Fruit fly (Drosophila melanogaster) whole organism, embryonic: ENCODE measurements around the gene Cyp4d20.
A peak's percentile ranks its signal among the peaks of the same experiment; 100 is the strongest.

Experiments
- Aef1 ChIP-seq: fragments of 200-800 bp; sonication (Bioruptor generic); IDR thresholded peaks from 3 replicates; pipeline ENCODE4 v1.3.6; 2022; ENCODE audit warnings: missing biosample characterization, missing genetic modification characterization
- Asciz ChIP-seq: fragments of 200-800 bp; sonication (Bioruptor generic); optimal IDR thresholded peaks from 2 replicates; lab custom pipeline; 2017; ENCODE audit warnings: missing biosample characterization, mild to moderate bottlenecking, missing genetic modification characterization, missing genetic modification reagents
- CG10366 ChIP-seq: fragments of 200-800 bp; sonication (Bioruptor generic); IDR thresholded peaks from 2 replicates; pipeline ENCODE4 v1.3.6; 2022; ENCODE audit warnings: missing biosample characterization, missing genetic modification characterization
- CG10431 ChIP-seq: fragments of 200-800 bp; sonication (Bioruptor generic); optimal IDR thresholded peaks from 3 replicates; lab custom pipeline; 2018; ENCODE audit warnings: missing biosample characterization, mild to moderate bottlenecking, missing genetic modification characterization
- CG11085 ChIP-seq: fragments of 200-800 bp; sonication (Bioruptor generic); IDR thresholded peaks from 2 replicates; pipeline ENCODE4 v1.3.6; 2022; ENCODE audit warnings: missing biosample characterization, missing genetic modification characterization
- CG11247 ChIP-seq: fragments of 200-800 bp; sonication (Bioruptor generic); IDR thresholded peaks from 2 replicates; pipeline ENCODE4 v1.3.6; 2022; ENCODE audit warnings: missing biosample characterization, missing genetic modification characterization
- CG13287 ChIP-seq: fragments of 200-800 bp; sonication (Bioruptor generic); IDR thresholded peaks from 2 replicates; pipeline ENCODE4 v1.3.6; 2022; ENCODE audit warnings: missing biosample characterization, missing genetic modification characterization; ENCODE audit not compliant: partially characterized antibody
- CG14441 ChIP-seq: fragments of 200-800 bp; sonication (Bioruptor generic); IDR thresholded peaks from 2 replicates; pipeline ENCODE4 v1.3.6; 2022; ENCODE audit warnings: missing biosample characterization, missing genetic modification characterization
- CG14667 ChIP-seq: fragments of 200-800 bp; sonication (Bioruptor generic); IDR thresholded peaks from 2 replicates; pipeline ENCODE4 v1.3.6; 2022; ENCODE audit warnings: missing biosample characterization, missing genetic modification characterization
- CG14965 ChIP-seq: fragments of 200-800 bp; sonication (Bioruptor generic); optimal IDR thresholded peaks from 2 replicates; lab custom pipeline; 2016; ENCODE audit warnings: missing biosample characterization, missing genetic modification characterization, borderline replicate concordance
- CG2120 ChIP-seq: fragments of 200-800 bp; sonication (Bioruptor generic); optimal IDR thresholded peaks from 3 replicates; lab custom pipeline; 2016; ENCODE audit warnings: missing biosample characterization, missing genetic modification characterization
- CG2712 ChIP-seq: fragments of 200-800 bp; optimal IDR thresholded peaks from 3 replicates; lab custom pipeline; 2019; ENCODE audit warnings: missing biosample characterization, mild to moderate bottlenecking, missing genetic modification characterization, moderate library complexity
- CG31441 ChIP-seq: fragments of 200-800 bp; sonication (Bioruptor generic); IDR thresholded peaks from 2 replicates; pipeline ENCODE4 v1.3.6; 2022; ENCODE audit warnings: missing biosample characterization, missing genetic modification characterization
- CG3726 ChIP-seq: fragments of 200-800 bp; sonication (Bioruptor generic); IDR thresholded peaks from 3 replicates; pipeline ENCODE4, ENCODE4 v1.3.6; 2022; ENCODE audit warnings: missing biosample characterization, missing genetic modification characterization
- CG3995 ChIP-seq: fragments of 200-800 bp; sonication (Bioruptor generic); optimal IDR thresholded peaks from 3 replicates; lab custom pipeline; 2016; ENCODE audit warnings: missing biosample characterization, missing genetic modification characterization
- CG4282 ChIP-seq: fragments of 200-800 bp; sonication (Bioruptor generic); optimal IDR thresholded peaks from 2 replicates; lab custom pipeline; 2016; ENCODE audit warnings: missing biosample characterization, missing genetic modification characterization
- CG6272 ChIP-seq: fragments of 200-800 bp; sonication (Bioruptor generic); IDR thresholded peaks from 2 replicates; pipeline ENCODE4 v1.3.6; 2022; ENCODE audit warnings: missing biosample characterization, missing genetic modification characterization
- CG6654 ChIP-seq: fragments of 200-800 bp; sonication (Bioruptor generic); optimal IDR thresholded peaks from 2 replicates; lab custom pipeline; 2017; ENCODE audit warnings: missing biosample characterization, mild to moderate bottlenecking, missing genetic modification characterization
- Dip2 ChIP-seq: fragments of 200-800 bp; sonication (Bioruptor generic); IDR thresholded peaks from 2 replicates; pipeline ENCODE4 v1.3.6; 2022; ENCODE audit warnings: missing biosample characterization, missing genetic modification characterization
- Dip3 ChIP-seq: fragments of 200-800 bp; sonication (Bioruptor generic); optimal IDR thresholded peaks from 3 replicates; lab custom pipeline; 2016; ENCODE audit warnings: missing biosample characterization, missing genetic modification characterization
- Dll ChIP-seq: fragments of 200-800 bp; sonication (Bioruptor generic); IDR thresholded peaks from 4 replicates; pipeline ENCODE4 v1.3.6; 2022; ENCODE audit warnings: missing biosample characterization, missing genetic modification characterization; ENCODE audit not compliant: partially characterized antibody
- Dp ChIP-seq: fragments of 200-800 bp; sonication (Bioruptor generic); optimal IDR thresholded peaks from 2 replicates; lab custom pipeline; 2018; ENCODE audit warnings: missing biosample characterization, mild to moderate bottlenecking, missing genetic modification characterization, moderate library complexity
- ERR ChIP-seq: fragments of 200-800 bp; sonication (Bioruptor generic); optimal IDR thresholded peaks from 2 replicates; lab custom pipeline; 2016; ENCODE audit warnings: missing biosample characterization, missing genetic modification characterization
- GATAe ChIP-seq: fragments of 200-800 bp; sonication (Bioruptor generic); conservative IDR thresholded peaks from 2 replicates; pipeline ENCODE4 v1.3.6; 2022; ENCODE audit warnings: missing biosample characterization, missing genetic modification characterization
- Hr78 ChIP-seq, 2 experiments: fragments of 200-800 bp in 1 of 2; fragments of >200 bp in 1 of 2; sonication (Bioruptor generic) in 1 of 2; optimal IDR thresholded peaks; 2 replicates each; lab custom pipeline; 2017 to 2019; ENCODE audit warnings: missing biosample characterization in 2 of 2, missing genetic modification characterization in 2 of 2, mild to moderate bottlenecking in 1 of 2, moderate library complexity in 1 of 2
- Optix ChIP-seq: fragments of 200-800 bp; sonication (Bioruptor generic); IDR thresholded peaks from 3 replicates; pipeline ENCODE4 v1.3.6; 2022; ENCODE audit warnings: missing biosample characterization, missing genetic modification characterization
- Poxn ChIP-seq: fragments of 200-800 bp; sonication (Bioruptor generic); IDR thresholded peaks from 2 replicates; pipeline ENCODE4 v1.3.6; 2022; ENCODE audit warnings: missing biosample characterization, missing genetic modification characterization
- Sin3A ChIP-seq: fragments of >200 bp; optimal IDR thresholded peaks from 2 replicates; lab custom pipeline; 2018
- Xbp1 ChIP-seq: fragments of 200-800 bp; sonication (Bioruptor generic); optimal IDR thresholded peaks from 3 replicates; lab custom pipeline; 2016; ENCODE audit warnings: missing biosample characterization, mild to moderate bottlenecking, missing genetic modification characterization
- abd-A ChIP-seq: fragments of 200-800 bp; sonication (Bioruptor generic); optimal IDR thresholded peaks from 3 replicates; lab custom pipeline; 2019; ENCODE audit warnings: missing biosample characterization, mild to moderate bottlenecking, missing genetic modification characterization, moderate library complexity
- ac ChIP-seq: fragments of 200-800 bp; sonication (Bioruptor generic); optimal IDR thresholded peaks from 3 replicates; lab custom pipeline; 2017; ENCODE audit warnings: missing biosample characterization, mild to moderate bottlenecking, missing genetic modification characterization
- ap ChIP-seq: fragments of 200-800 bp; sonication (Bioruptor generic); IDR thresholded peaks from 2 replicates; pipeline ENCODE4 v1.3.6; 2022; ENCODE audit warnings: missing biosample characterization, missing genetic modification characterization
- bowl ChIP-seq: fragments of 200-800 bp; sonication (Bioruptor generic); IDR thresholded peaks from 2 replicates; pipeline ENCODE4 v1.3.6; 2022; ENCODE audit warnings: missing biosample characterization, missing genetic modification characterization
- btn ChIP-seq: fragments of 200-800 bp; sonication (Bioruptor generic); optimal IDR thresholded peaks from 2 replicates; lab custom pipeline; 2016; ENCODE audit warnings: missing biosample characterization, missing genetic modification characterization
- cas ChIP-seq: fragments of 200-800 bp; sonication (Bioruptor generic); IDR thresholded peaks from 2 replicates; pipeline ENCODE4 v1.3.6; 2022; ENCODE audit warnings: missing biosample characterization, missing genetic modification characterization
- chn ChIP-seq: fragments of 200-800 bp; sonication (Bioruptor generic); optimal IDR thresholded peaks from 2 replicates; lab custom pipeline; 2016; ENCODE audit warnings: missing biosample characterization, missing genetic modification characterization
- cwo ChIP-seq: fragments of 200-800 bp; sonication (Bioruptor generic); optimal IDR thresholded peaks from 3 replicates; lab custom pipeline; 2017; ENCODE audit warnings: missing biosample characterization, missing genetic modification characterization, mild to moderate bottlenecking, moderate library complexity, missing genetic modification reagents
- fd96Cb ChIP-seq: fragments of 200-800 bp; sonication (Bioruptor generic); optimal IDR thresholded peaks from 2 replicates; lab custom pipeline; 2018; ENCODE audit warnings: missing biosample characterization, mild to moderate bottlenecking, missing genetic modification characterization, moderate library complexity
- gt ChIP-seq: fragments of 200-800 bp; sonication (Bioruptor generic); IDR thresholded peaks from 2 replicates; pipeline ENCODE4 v1.3.6; 2022; ENCODE audit warnings: missing biosample characterization, missing genetic modification characterization
- hb ChIP-seq: fragments of 200-800 bp; sonication (Bioruptor generic); IDR thresholded peaks from 3 replicates; pipeline ENCODE4 v1.3.6; 2022; ENCODE audit warnings: missing biosample characterization, missing genetic modification characterization; ENCODE audit not compliant: partially characterized antibody
- kay ChIP-seq: fragments of 200-800 bp; sonication (Bioruptor generic); optimal IDR thresholded peaks from 2 replicates; lab custom pipeline; 2016; ENCODE audit warnings: missing biosample characterization, missing genetic modification characterization
- lbe ChIP-seq: fragments of 200-800 bp; sonication (Bioruptor generic); optimal IDR thresholded peaks from 2 replicates; lab custom pipeline; 2016; ENCODE audit warnings: missing biosample characterization, mild to moderate bottlenecking, missing genetic modification characterization
- lmd ChIP-seq: fragments of 200-800 bp; sonication (Bioruptor generic); IDR thresholded peaks from 2 replicates; pipeline ENCODE4 v1.3.6; 2022; ENCODE audit warnings: missing biosample characterization, missing genetic modification characterization
- mam ChIP-seq: fragments of 200-800 bp; sonication (Bioruptor generic); optimal IDR thresholded peaks from 3 replicates; lab custom pipeline; 2016; ENCODE audit warnings: missing biosample characterization, missing genetic modification characterization
- peb ChIP-seq: fragments of 200-800 bp; sonication (Bioruptor generic); IDR thresholded peaks from 2 replicates; pipeline ENCODE4 v1.3.6; 2022; ENCODE audit warnings: missing biosample characterization, missing genetic modification characterization
- sc ChIP-seq, 3 experiments: fragments of >200 bp in 2 of 3; fragments of 200-800 bp in 1 of 3; sonication (Bioruptor generic) in 1 of 3; optimal IDR thresholded peaks; 2 replicates in 2 of 3; 3 replicates in 1 of 3; lab custom pipeline; 2017; ENCODE audit warnings: mild to moderate bottlenecking in 1 of 3, missing biosample characterization in 1 of 3, missing genetic modification characterization in 1 of 3, missing genetic modification reagents in 1 of 3
- shn ChIP-seq: fragments of 200-800 bp; sonication (Bioruptor generic); optimal IDR thresholded peaks from 3 replicates; lab custom pipeline; 2016; ENCODE audit warnings: missing biosample characterization, missing genetic modification characterization
- slou ChIP-seq: fragments of 200-800 bp; sonication (Bioruptor generic); optimal IDR thresholded peaks from 3 replicates; lab custom pipeline; 2016; ENCODE audit warnings: missing biosample characterization, missing genetic modification characterization
- tgo ChIP-seq: fragments of 200-800 bp; sonication (Bioruptor generic); IDR thresholded peaks from 3 replicates; pipeline ENCODE4 v1.3.6; 2022; ENCODE audit warnings: missing biosample characterization, missing genetic modification characterization
- tll ChIP-seq, 2 experiments: fragments of 200-800 bp in 1 of 2; fragments of >200 bp in 1 of 2; sonication (Bioruptor generic) in 1 of 2; optimal IDR thresholded peaks; 2 replicates each; lab custom pipeline; 2017 to 2019; ENCODE audit warnings: missing biosample characterization in 2 of 2, missing genetic modification characterization in 2 of 2, mild to moderate bottlenecking in 1 of 2, moderate library complexity in 1 of 2
- ttk ChIP-seq: fragments of 200-800 bp; sonication (Bioruptor generic); IDR thresholded peaks from 2 replicates; pipeline ENCODE4 v2.1.2; 2022; ENCODE audit warnings: missing biosample characterization, missing genetic modification characterization
- tx ChIP-seq: fragments of 200-800 bp; sonication (Bioruptor generic); optimal IDR thresholded peaks from 2 replicates; lab custom pipeline; 2016; ENCODE audit warnings: missing biosample characterization, missing genetic modification characterization

Gene Cyp4d20

DNA sequence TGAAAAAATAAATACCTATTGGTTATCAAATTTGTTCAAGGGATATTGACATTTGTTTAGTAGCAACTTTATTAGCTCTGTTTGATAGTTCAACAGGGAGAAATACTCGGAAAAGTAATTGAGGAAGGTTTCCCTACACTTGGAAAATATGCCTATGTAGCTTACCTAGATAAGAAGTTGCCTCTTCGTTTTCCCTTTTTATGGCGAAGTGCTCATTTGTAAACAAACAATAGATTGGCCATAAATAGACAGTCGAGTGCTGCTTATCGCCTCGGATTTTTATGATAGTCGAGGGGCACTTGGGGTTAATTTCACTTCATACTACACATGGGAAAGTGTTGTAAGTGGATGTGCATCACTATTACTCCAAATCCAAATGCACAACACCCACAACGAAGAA is 9.7 kb downstream of the Cyp4d20 start (continued):
- no peak for TF ChIP-seq slou (GFP tag; lab: Kevin White, UChicago)
- no peak for TF ChIP-seq shn (GFP tag; lab: Kevin White, UChicago)
- no peak for TF ChIP-seq Dip2 (GFP tag; lab: Robert Waterston, UW)
- no peak for TF ChIP-seq sc (optimal IDR thresholded peaks at IDR 0.05; lab: Kevin White, UChicago)
- TF ChIP-seq sc (GFP tag; optimal IDR thresholded peaks at IDR 0.05; lab: Kevin White, UChicago): peak; percentile 31
- no peak for TF ChIP-seq gt (GFP tag; lab: Robert Waterston, UW)
- no peak for TF ChIP-seq CG14965 (GFP tag; lab: Kevin White, UChicago)
- TF ChIP-seq cwo: no peak
- TF ChIP-seq tx (GFP tag; lab: Kevin White, UChicago): no peak
- TF ChIP-seq lmd (GFP tag; lab: Robert Waterston, UW): no peak
- TF ChIP-seq hb (GFP tag; lab: Robert Waterston, UW): no peak
- peak; percentile 7 for TF ChIP-seq Asciz (GFP tag; lab: Kevin White, UChicago)
- TF ChIP-seq CG3726: no peak
- no peak for TF ChIP-seq CG6272 (GFP tag; lab: Robert Waterston, UW)
- no peak for TF ChIP-seq CG13287 (GFP tag; lab: Robert Waterston, UW)
- no peak for TF ChIP-seq GATAe (GFP tag; lab: Robert Waterston, UW)
- TF ChIP-seq CG10366: no peak
- no peak for TF ChIP-seq cas (GFP tag; lab: Robert Waterston, UW)
- no peak for TF ChIP-seq ERR (GFP tag; lab: Kevin White, UChicago)
- no peak for TF ChIP-seq Aef1
- no peak for TF ChIP-seq CG2120
- TF ChIP-seq CG10431 (GFP tag; lab: Kevin White, UChicago): no peak
- TF ChIP-seq Hr78 (GFP tag; optimal IDR thresholded peaks at IDR 0.05; lab: Kevin White, UChicago): peak in 1 of 2 experiments; percentile 63
- no peak for TF ChIP-seq CG14441
- TF ChIP-seq tgo (GFP tag; lab: Robert Waterston, UW): no peak
- TF ChIP-seq bowl: no peak
- no peak for TF ChIP-seq btn (GFP tag; lab: Kevin White, UChicago)
- TF ChIP-seq Sin3A: no peak
- no peak for TF ChIP-seq CG11247
- no peak for TF ChIP-seq lbe (GFP tag; lab: Kevin White, UChicago)
- TF ChIP-seq ap: no peak
- TF ChIP-seq ttk: no peak
- TF ChIP-seq CG4282 (GFP tag; lab: Kevin White, UChicago): no peak
- TF ChIP-seq Dp: no peak
- no peak for TF ChIP-seq CG14667 (GFP tag; lab: Robert Waterston, UW)
- no peak for TF ChIP-seq fd96Cb (tag; lab: Kevin White, UChicago)
- TF ChIP-seq mam (GFP tag; lab: Kevin White, UChicago): no peak
- no peak for TF ChIP-seq peb (GFP tag; lab: Robert Waterston, UW)
- TF ChIP-seq chn (GFP tag; lab: Kevin White, UChicago): no peak
- TF ChIP-seq CG6654: no peak
- no peak for TF ChIP-seq Dip3
- no peak for TF ChIP-seq Xbp1 (GFP tag; lab: Kevin White, UChicago)
- no peak for TF ChIP-seq Optix (GFP tag; lab: Robert Waterston, UW)
- no peak for TF ChIP-seq kay (GFP tag; lab: Kevin White, UChicago)
- TF ChIP-seq CG3995 (GFP tag; lab: Kevin White, UChicago): no peak
- TF ChIP-seq Dll (GFP tag; lab: Robert Waterston, UW): no peak
- TF ChIP-seq tll (GFP tag; optimal IDR thresholded peaks at IDR 0.05; lab: Kevin White, UChicago): no peak
- peak; percentile 82 for TF ChIP-seq ac
- TF ChIP-seq Poxn: no peak
- TF ChIP-seq CG2712 (tag; lab: Kevin White, UChicago): peak; percentile 20
- no peak for TF ChIP-seq CG31441 (GFP tag; lab: Robert Waterston, UW)
- no peak for TF ChIP-seq CG11085 (GFP tag; lab: Robert Waterston, UW)
- no peak for TF ChIP-seq abd-A (tag; lab: Kevin White, UChicago)
